Worm (Caenorhabditis elegans) whole organism, L4 larva: ENCODE results near the gene C04C3.7.

Experiments used
- ama-1 ChIP-seq: fragments of 150-350 bp; optimal IDR thresholded peaks from 2 replicates; lab custom pipeline; 2014; ENCODE audit warnings: inconsistent platforms, mixed read lengths
- lir-3 ChIP-seq: sonication (generic microtip); optimal IDR thresholded peaks from 2 replicates; lab custom pipeline; 2016; ENCODE audit warnings: mild to moderate bottlenecking, missing genetic modification characterization, missing compliant biosample characterization

- TF ChIP-seq ama-1 (lab: Kevin White, UChicago) (no peak), lir-3 (tag; lab: Kevin White, UChicago) (no peak)
Measured at ce11 chrIV:3428434-3428950, 4.8 kb downstream of the C04C3.7 start, which contains the start of the genes C04C3.9 and srz-60.
